Fruit fly (Drosophila melanogaster) whole organism, embryonic: Measurements from ENCODE around the gene CG2691.

Source experiments
- CG10267 ChIP-seq: fragments of 200-800 bp; sonication (Bioruptor generic); optimal IDR thresholded peaks from 2 replicates; lab custom pipeline; 2018; ENCODE audit warnings: missing biosample characterization, mild to moderate bottlenecking, missing genetic modification characterization, moderate library complexity
- CG10431 ChIP-seq: fragments of 200-800 bp; sonication (Bioruptor generic); optimal IDR thresholded peaks from 3 replicates; lab custom pipeline; 2018; ENCODE audit warnings: missing biosample characterization, mild to moderate bottlenecking, missing genetic modification characterization
- CG10565 ChIP-seq: fragments of 200-800 bp; sonication (Bioruptor generic); optimal IDR thresholded peaks from 3 replicates; lab custom pipeline; 2016; ENCODE audit warnings: missing biosample characterization, mild to moderate bottlenecking, missing genetic modification characterization
- CG10654 ChIP-seq: fragments of 200-800 bp; sonication (Bioruptor generic); optimal IDR thresholded peaks from 2 replicates; lab custom pipeline; 2016; ENCODE audit warnings: missing biosample characterization, missing genetic modification characterization
- CG11504 ChIP-seq: fragments of 200-800 bp; sonication (Bioruptor generic); optimal IDR thresholded peaks from 3 replicates; lab custom pipeline; 2019; ENCODE audit warnings: missing biosample characterization, mild to moderate bottlenecking, missing genetic modification characterization, moderate library complexity
- CG12219 ChIP-seq: fragments of 200-800 bp; sonication (Bioruptor generic); optimal IDR thresholded peaks from 3 replicates; lab custom pipeline; 2018; ENCODE audit warnings: missing biosample characterization, mild to moderate bottlenecking, missing genetic modification characterization
- CG14441 ChIP-seq: fragments of 200-800 bp; sonication (Bioruptor generic); IDR thresholded peaks from 2 replicates; pipeline ENCODE4 v1.3.6; 2022; ENCODE audit warnings: missing biosample characterization, missing genetic modification characterization
- CG15514 ChIP-seq: fragments of 200-800 bp; sonication (Bioruptor generic); optimal IDR thresholded peaks from 3 replicates; lab custom pipeline; 2017; ENCODE audit warnings: missing biosample characterization, missing genetic modification characterization, mild to moderate bottlenecking, moderate library complexity, missing genetic modification reagents
- CG2889 ChIP-seq: fragments of 200-800 bp; sonication (Bioruptor generic); IDR thresholded peaks from 3 replicates; pipeline ENCODE4 v1.3.6; 2022; ENCODE audit warnings: missing biosample characterization, missing genetic modification characterization
- CG33557 ChIP-seq: fragments of 200-800 bp; sonication (Bioruptor generic); optimal IDR thresholded peaks from 2 replicates; lab custom pipeline; 2019; ENCODE audit warnings: missing biosample characterization, mild to moderate bottlenecking, missing genetic modification characterization, moderate library complexity
- CG34224 ChIP-seq: fragments of 200-800 bp; sonication (Bioruptor generic); IDR thresholded peaks from 3 replicates; pipeline ENCODE4 v1.3.6; 2022; ENCODE audit warnings: missing biosample characterization, missing genetic modification characterization; ENCODE audit not compliant: partially characterized antibody
- CG4360 ChIP-seq: fragments of 200-800 bp; sonication (Bioruptor generic); IDR thresholded peaks from 2 replicates; pipeline ENCODE4 v1.3.6; 2022; ENCODE audit warnings: missing biosample characterization, missing genetic modification characterization
- CG6765 ChIP-seq: fragments of 200-800 bp; sonication (Bioruptor generic); optimal IDR thresholded peaks from 3 replicates; lab custom pipeline; 2017; ENCODE audit warnings: missing biosample characterization, mild to moderate bottlenecking, missing genetic modification characterization
- CG6813 ChIP-seq: fragments of 200-800 bp; sonication (Bioruptor generic); optimal IDR thresholded peaks from 2 replicates; lab custom pipeline; 2017; ENCODE audit warnings: missing biosample characterization, missing genetic modification characterization, mild to moderate bottlenecking, moderate library complexity, missing genetic modification reagents
- CG7928 ChIP-seq: fragments of 200-800 bp; sonication (Bioruptor generic); optimal IDR thresholded peaks from 2 replicates; lab custom pipeline; 2017; ENCODE audit warnings: missing biosample characterization, mild to moderate bottlenecking, missing genetic modification characterization
- CG8281 ChIP-seq: fragments of 200-800 bp; sonication (Bioruptor generic); optimal IDR thresholded peaks from 2 replicates; lab custom pipeline; 2018; ENCODE audit warnings: missing biosample characterization, mild to moderate bottlenecking, missing genetic modification characterization, moderate library complexity
- CG8290 ChIP-seq, 3 experiments: fragments of 200-800 bp; sonication (Bioruptor generic); optimal IDR thresholded peaks; 2 replicates each; lab custom pipeline; 2016 to 2019; ENCODE audit warnings: missing biosample characterization in 3 of 3, missing genetic modification characterization in 3 of 3, mild to moderate bottlenecking in 2 of 3, moderate library complexity in 1 of 3
- CG8388 ChIP-seq: fragments of 200-800 bp; sonication (Bioruptor generic); optimal IDR thresholded peaks from 2 replicates; lab custom pipeline; 2019; ENCODE audit warnings: missing biosample characterization, mild to moderate bottlenecking, missing genetic modification characterization, moderate library complexity
- CG9215 ChIP-seq: fragments of 200-800 bp; sonication (Bioruptor generic); IDR thresholded peaks from 2 replicates; pipeline ENCODE4 v1.3.6; 2022; ENCODE audit warnings: missing biosample characterization, missing genetic modification characterization
- Camta ChIP-seq: fragments of 200-800 bp; sonication (Bioruptor generic); optimal IDR thresholded peaks from 2 replicates; lab custom pipeline; 2016; ENCODE audit warnings: missing biosample characterization, missing genetic modification characterization
- Ets97D ChIP-seq: fragments of 200-800 bp; sonication (Bioruptor generic); optimal IDR thresholded peaks from 3 replicates; lab custom pipeline; 2016; ENCODE audit warnings: missing biosample characterization, missing genetic modification characterization
- HLHmδ ChIP-seq: fragments of 200-800 bp; sonication (Bioruptor generic); optimal IDR thresholded peaks from 2 replicates; lab custom pipeline; 2018; ENCODE audit warnings: missing biosample characterization, mild to moderate bottlenecking, missing genetic modification characterization, moderate library complexity
- Hr51 ChIP-seq, 2 experiments: fragments of 200-800 bp; sonication (Bioruptor generic); optimal IDR thresholded peaks; 2 replicates in 1 of 2; 3 replicates in 1 of 2; lab custom pipeline; 2016 to 2018; ENCODE audit warnings: missing biosample characterization in 2 of 2, missing genetic modification characterization in 2 of 2, mild to moderate bottlenecking in 1 of 2, moderate library complexity in 1 of 2
- Nf-YA ChIP-seq: fragments of 200-800 bp; sonication (Bioruptor generic); IDR thresholded peaks from 2 replicates; pipeline ENCODE4 v1.3.6; 2022; ENCODE audit warnings: missing biosample characterization, missing genetic modification characterization
- Opbp ChIP-seq: fragments of 200-800 bp; sonication (Bioruptor generic); IDR thresholded peaks from 3 replicates; pipeline ENCODE4 v1.3.6; 2022; ENCODE audit warnings: missing biosample characterization, missing genetic modification characterization; ENCODE audit not compliant: partially characterized antibody
- PHDP ChIP-seq: fragments of 200-800 bp; sonication (Bioruptor generic); optimal IDR thresholded peaks from 3 replicates; lab custom pipeline; 2018; ENCODE audit warnings: missing biosample characterization, mild to moderate bottlenecking, missing genetic modification characterization, moderate library complexity
- Ravus ChIP-seq: fragments of 200-800 bp; sonication (Bioruptor generic); IDR thresholded peaks from 2 replicates; pipeline ENCODE4 v1.3.6; 2022; ENCODE audit warnings: missing biosample characterization, missing genetic modification characterization
- Scr ChIP-seq: fragments of 200-800 bp; sonication (Bioruptor generic); IDR thresholded peaks from 2 replicates; pipeline ENCODE4 v1.3.6; 2022; ENCODE audit warnings: missing biosample characterization, missing genetic modification characterization; ENCODE audit not compliant: partially characterized antibody
- Sin3A ChIP-seq: fragments of >200 bp; optimal IDR thresholded peaks from 2 replicates; lab custom pipeline; 2018
- TFAM ChIP-seq: fragments of 200-800 bp; sonication (Bioruptor generic); optimal IDR thresholded peaks from 2 replicates; lab custom pipeline; 2017; ENCODE audit warnings: missing biosample characterization, missing genetic modification characterization, inconsistent platforms
- al ChIP-seq: fragments of 200-800 bp; sonication (Bioruptor generic); IDR thresholded peaks from 2 replicates; pipeline ENCODE4 v1.3.6; 2022; ENCODE audit warnings: missing biosample characterization, missing genetic modification characterization
- aop ChIP-seq: fragments of 200-800 bp; sonication (Bioruptor generic); IDR thresholded peaks from 2 replicates; pipeline ENCODE4 v1.3.6; 2022; ENCODE audit warnings: missing biosample characterization, missing genetic modification characterization
- chif ChIP-seq, 2 experiments: fragments of 200-800 bp; sonication (Bioruptor generic); optimal IDR thresholded peaks; 3 replicates each; lab custom pipeline; 2016; ENCODE audit warnings: missing biosample characterization in 2 of 2, missing genetic modification characterization in 2 of 2
- cwo ChIP-seq: fragments of 200-800 bp; sonication (Bioruptor generic); optimal IDR thresholded peaks from 3 replicates; lab custom pipeline; 2017; ENCODE audit warnings: missing biosample characterization, missing genetic modification characterization, mild to moderate bottlenecking, moderate library complexity, missing genetic modification reagents
- disco-r ChIP-seq: fragments of 200-800 bp; sonication (Bioruptor generic); optimal IDR thresholded peaks from 2 replicates; lab custom pipeline; 2016; ENCODE audit warnings: missing biosample characterization, missing genetic modification characterization
- ewg ChIP-seq: fragments of 200-800 bp; sonication (Bioruptor generic); optimal IDR thresholded peaks from 3 replicates; lab custom pipeline; 2017; ENCODE audit warnings: mild to moderate bottlenecking, missing biosample characterization, missing genetic modification reagents, missing genetic modification characterization
- grau ChIP-seq: fragments of 200-800 bp; optimal IDR thresholded peaks from 3 replicates; lab custom pipeline; 2019; ENCODE audit warnings: missing biosample characterization, mild to moderate bottlenecking, missing genetic modification characterization, moderate library complexity
- hth ChIP-seq: fragments of >200 bp; optimal IDR thresholded peaks from 2 replicates; lab custom pipeline; 2017; ENCODE audit warnings: inconsistent platforms
- jing ChIP-seq: fragments of 200-800 bp; sonication (Bioruptor generic); optimal IDR thresholded peaks from 2 replicates; lab custom pipeline; 2018; ENCODE audit warnings: missing biosample characterization, mild to moderate bottlenecking, missing genetic modification characterization
- kni ChIP-seq: fragments of 200-800 bp; sonication (Bioruptor generic); optimal IDR thresholded peaks from 3 replicates; lab custom pipeline; 2017; ENCODE audit warnings: mild to moderate bottlenecking, missing biosample characterization, missing genetic modification reagents, missing genetic modification characterization
- lilli ChIP-seq: fragments of 200-800 bp; sonication (Bioruptor generic); optimal IDR thresholded peaks from 3 replicates; lab custom pipeline; 2016; ENCODE audit warnings: missing biosample characterization, missing genetic modification characterization
- lola ChIP-seq, 3 experiments: fragments of >200 bp in 2 of 3; fragments of 200-800 bp in 1 of 3; sonication (Bioruptor generic) in 1 of 3; optimal IDR thresholded peaks; 2 replicates each; lab custom pipeline; 2017 to 2019; ENCODE audit warnings: missing biosample characterization in 3 of 3, missing genetic modification characterization in 3 of 3, mild to moderate bottlenecking in 1 of 3, moderate library complexity in 1 of 3
- pho ChIP-seq: fragments of 200-800 bp; sonication (Bioruptor generic); optimal IDR thresholded peaks from 2 replicates; lab custom pipeline; 2016; ENCODE audit warnings: missing biosample characterization, missing genetic modification characterization
- pzg ChIP-seq: fragments of 200-800 bp; sonication (Bioruptor generic); optimal IDR thresholded peaks from 3 replicates; lab custom pipeline; 2018; ENCODE audit warnings: missing biosample characterization, mild to moderate bottlenecking, missing genetic modification characterization, moderate library complexity
- sc ChIP-seq, 3 experiments: fragments of >200 bp in 2 of 3; fragments of 200-800 bp in 1 of 3; sonication (Bioruptor generic) in 1 of 3; optimal IDR thresholded peaks; 2 replicates in 2 of 3; 3 replicates in 1 of 3; lab custom pipeline; 2017; ENCODE audit warnings: mild to moderate bottlenecking in 1 of 3, missing biosample characterization in 1 of 3, missing genetic modification characterization in 1 of 3, missing genetic modification reagents in 1 of 3
- seq ChIP-seq: fragments of 200-800 bp; sonication (Bioruptor generic); IDR thresholded peaks from 2 replicates; pipeline ENCODE4 v1.3.6; 2022; ENCODE audit warnings: missing biosample characterization, missing genetic modification characterization
- slou ChIP-seq: fragments of 200-800 bp; sonication (Bioruptor generic); optimal IDR thresholded peaks from 3 replicates; lab custom pipeline; 2016; ENCODE audit warnings: missing biosample characterization, missing genetic modification characterization
- stwl ChIP-seq: fragments of 200-800 bp; sonication (Bioruptor generic); optimal IDR thresholded peaks from 3 replicates; lab custom pipeline; 2018; ENCODE audit warnings: missing biosample characterization, mild to moderate bottlenecking, missing genetic modification characterization, moderate library complexity
- usp ChIP-seq: fragments of >200 bp; optimal IDR thresholded peaks from 2 replicates; lab custom pipeline; 2017; ENCODE audit warnings: missing biosample characterization, missing genetic modification characterization
- zen2 ChIP-seq: fragments of 200-800 bp; sonication (Bioruptor generic); IDR thresholded peaks from 3 replicates; pipeline ENCODE4 v1.3.6; 2022; ENCODE audit warnings: missing biosample characterization, missing genetic modification characterization; ENCODE audit not compliant: partially characterized antibody

CG2691 gene

dm6 chrX:13572382-13572781 lies 51.8 kb downstream of the CG2691 start (continued):
- TF ChIP-seq usp (GFP tag; lab: Kevin White, UChicago) (no peak), cwo (peak; percentile 24), lola (GFP tag; optimal IDR thresholded peaks at IDR 0.05; lab: Kevin White, UChicago) (peak in 1 of 3 experiments; percentile 70), Scr (no peak), CG7928 (GFP tag; lab: Kevin White, UChicago) (no peak), CG14441 (GFP tag; lab: Robert Waterston, UW) (peak; percentile 47), CG2889 (GFP tag; lab: Robert Waterston, UW) (0 out of 3 replicates have a peak, but pooled peaks have one; percentile 9), kni (GFP tag; lab: Kevin White, UChicago) (no peak), CG11504 (tag; lab: Kevin White, UChicago) (peak; percentile 80), CG12219 (GFP tag; lab: Kevin White, UChicago) (peak; percentile 24), CG10431 (no peak), Hr51 (GFP tag; optimal IDR thresholded peaks at IDR 0.05; lab: Kevin White, UChicago) (peak; percentile 24 to 68), CG8281 (no peak), disco-r (no peak), zen2 (GFP tag; lab: Robert Waterston, UW) (no peak), CG6813 (GFP tag; lab: Kevin White, UChicago) (no peak), slou (GFP tag; lab: Kevin White, UChicago) (no peak), CG10654 (GFP tag; lab: Kevin White, UChicago) (peak; percentile 27), al (GFP tag; lab: Robert Waterston, UW) (peak; percentile 30; the same call in 1 of the 2 replicates), TFAM (GFP tag; lab: Kevin White, UChicago) (no peak), CG9215 (GFP tag; lab: Robert Waterston, UW) (peak; percentile 24; the same call in 1 of the 2 replicates), Opbp (GFP tag; lab: Robert Waterston, UW) (no peak), aop (GFP tag; lab: Robert Waterston, UW) (no peak), pho (GFP tag; lab: Kevin White, UChicago) (peak; percentile 27), CG8388 (GFP tag; lab: Kevin White, UChicago) (peak; percentile 68), jing (peak; percentile 8), CG10565 (GFP tag; lab: Kevin White, UChicago) (no peak), ewg (GFP tag; lab: Kevin White, UChicago) (peak; percentile 31), seq (GFP tag; lab: Robert Waterston, UW) (peak; percentile 57), lilli (GFP tag; lab: Kevin White, UChicago) (peak; percentile 64), sc (optimal IDR thresholded peaks at IDR 0.05; lab: Kevin White, UChicago) (no peak), sc (GFP tag; optimal IDR thresholded peaks at IDR 0.05; lab: Kevin White, UChicago) (peak; percentile 32), Camta (GFP tag; lab: Kevin White, UChicago) (peak; percentile 31), CG15514 (GFP tag; lab: Kevin White, UChicago) (peak; percentile 35), Ets97D (GFP tag; lab: Kevin White, UChicago) (no peak), chif (GFP tag; optimal IDR thresholded peaks at IDR 0.05; lab: Kevin White, UChicago) (peak; percentile 48 to 65), CG10267 (peak; percentile 47), Ravus (GFP tag; lab: Robert Waterston, UW) (no peak), CG6765 (GFP tag; lab: Kevin White, UChicago) (no peak), hth (no peak)

dm6 chrX:13570255-13570654 lies 54.0 kb downstream of the CG2691 start:
- TF ChIP-seq Sin3A (no peak), stwl (tag; lab: Kevin White, UChicago) (no peak), CG4360 (GFP tag; lab: Robert Waterston, UW) (no peak), pzg (no peak), CG34224 (GFP tag; lab: Robert Waterston, UW) (no peak), PHDP (tag; lab: Kevin White, UChicago) (peak; percentile 17), grau (no peak), Nf-YA (GFP tag; lab: Robert Waterston, UW) (no peak), CG33557 (no peak), HLHmδ (peak; percentile 29), CG8290 (GFP tag; optimal IDR thresholded peaks at IDR 0.05; lab: Kevin White, UChicago) (no peak), CG8290 (tag; optimal IDR thresholded peaks at IDR 0.05; lab: Kevin White, UChicago) (peak in 1 of 2 experiments; percentile 63)
